Worm (Caenorhabditis elegans): ENCODE measurements around the gene srb-11.

DNA sequence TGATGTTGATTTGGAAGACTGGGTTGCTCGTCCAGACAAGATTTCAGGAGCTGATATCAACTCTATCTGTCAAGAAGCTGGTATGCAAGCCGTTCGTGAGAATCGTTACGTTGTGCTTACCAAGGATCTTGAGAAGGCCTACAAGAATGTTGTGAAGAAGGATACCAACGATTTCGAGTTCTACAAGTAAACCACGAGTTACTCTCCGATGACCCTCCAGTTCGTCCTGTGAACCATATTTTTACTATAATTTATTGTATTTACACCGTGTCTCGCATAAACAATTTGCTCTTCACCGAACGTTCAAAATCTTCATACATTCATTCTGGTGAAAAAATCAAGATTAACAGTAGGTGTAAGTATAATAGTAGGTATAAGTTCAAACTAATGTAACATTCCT, 1.7 kb downstream of the srb-11 start:
- no peak for TF ChIP-seq lin-39 (tag; optimal IDR thresholded peaks at IDR 0.05)
- no peak for TF ChIP-seq ceh-82 (tag; optimal IDR thresholded peaks at IDR 0.05)
- TF ChIP-seq unc-62 (GFP tag; optimal IDR thresholded peaks at IDR 0.05) = no peak
- TF ChIP-seq nhr-237 (tag; optimal IDR thresholded peaks at IDR 0.05) = no peak
- TF ChIP-seq skn-1 (tag; optimal IDR thresholded peaks at IDR 0.05) = no peak
- TF ChIP-seq mml-1 (tag; optimal IDR thresholded peaks at IDR 0.05) = no peak

All from whole organism, L3 larva.